Worm (Caenorhabditis elegans): Measurements from ENCODE around the gene fip-5.

ce11 chrX:10260035-10260434 is 42.5 kb upstream of the fip-5 start, which contains the start of gene C32A9.1:
- no peak for TF ChIP-seq lin-15B (tag; optimal IDR thresholded peaks at IDR 0.05)
- TF ChIP-seq ZK546.5 (tag; optimal IDR thresholded peaks at IDR 0.05), result no peak
